Fruit fly (Drosophila melanogaster) whole organism: ENCODE results near the gene synr.

ENCODE experiments used
- CG8478 ChIP-seq: fragments of >200 bp; optimal IDR thresholded peaks from 2 replicates; lab custom pipeline; 2018; ENCODE audit warnings: inconsistent platforms
- Dll ChIP-seq: fragments of >200 bp; optimal IDR thresholded peaks from 2 replicates; lab custom pipeline; 2017
- pan ChIP-seq: fragments of >200 bp; optimal IDR thresholded peaks from 2 replicates; lab custom pipeline; 2017
- psq ChIP-seq: fragments of >200 bp; optimal IDR thresholded peaks from 2 replicates; lab custom pipeline; 2017

DNA sequence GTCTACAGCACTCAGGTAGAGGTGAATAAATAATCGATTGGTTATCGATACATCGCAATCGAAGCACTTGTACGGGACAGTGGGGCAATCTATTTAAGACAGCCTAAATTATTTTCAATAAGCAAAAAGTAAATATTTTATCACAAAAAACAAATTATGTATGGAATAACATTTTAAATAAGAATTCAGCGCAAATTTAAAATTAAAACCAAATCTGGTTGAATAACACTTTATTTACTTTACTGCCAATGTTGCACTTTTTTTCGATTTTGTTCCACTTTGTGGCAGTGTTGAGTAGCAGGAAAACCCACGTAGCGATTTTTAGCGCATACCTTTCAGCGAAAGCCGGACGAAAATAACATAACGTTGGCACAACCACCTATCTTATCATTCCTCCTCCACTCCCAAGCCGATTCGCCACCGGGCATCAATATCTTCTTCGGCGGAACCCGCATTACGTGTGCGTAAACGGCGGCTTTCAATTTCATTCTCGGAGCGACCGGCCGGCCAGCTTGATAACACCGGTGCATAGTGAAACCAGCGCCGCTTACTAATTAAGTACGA lies 34.5 kb downstream of the synr start, which contains the start of the genes Gmd and CG3792:
- TF ChIP-seq pan (lab: Kevin White, UChicago) (no peak), psq (lab: Kevin White, UChicago) (no peak), Dll (lab: Kevin White, UChicago) (no peak), CG8478 (lab: Kevin White, UChicago) (no peak)
